Worm (Caenorhabditis elegans): ENCODE results near the gene F35C5.12.
A peak's percentile ranks its signal among the peaks of the same experiment; 100 is the strongest.

The F35C5.12 gene

DNA sequence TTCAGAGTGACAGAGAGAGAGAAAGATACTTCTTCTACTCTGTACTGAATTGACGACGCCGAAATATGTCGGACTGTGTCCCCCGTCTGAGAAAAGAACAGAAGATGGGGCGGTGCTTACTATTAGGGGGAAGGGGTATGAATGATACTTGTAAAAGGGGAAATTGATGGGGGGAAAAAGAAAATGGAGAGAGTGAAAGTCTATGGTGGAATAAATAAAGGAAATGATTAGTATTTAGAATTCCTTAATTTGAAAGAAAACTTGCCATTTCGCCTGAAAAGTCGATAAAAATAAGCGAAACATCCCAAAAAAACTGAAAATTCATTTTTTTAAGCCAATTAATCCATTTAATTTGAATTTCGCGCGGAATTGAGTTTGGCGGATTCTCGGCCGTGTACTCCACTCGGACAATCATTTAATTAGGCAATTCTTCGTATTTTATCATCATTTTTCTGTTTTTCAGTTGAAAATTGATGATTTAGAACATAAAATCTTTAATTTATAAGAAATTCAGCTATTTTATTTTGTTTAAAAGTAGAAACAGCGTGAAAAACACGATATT is at the start of gene F35C5.12 (continued):
- TF ChIP-seq bed-1 (GFP tag; IDR thresholded peaks at IDR 0.05) = no peak
- no peak for TF ChIP-seq ceh-91 (GFP tag; IDR thresholded peaks at IDR 0.05)
- no peak for TF ChIP-seq sptf-2 (GFP tag; optimal IDR thresholded peaks at IDR 0.05)
- no peak for TF ChIP-seq ztf-25 (GFP tag; IDR thresholded peaks at IDR 0.05)
- no peak for TF ChIP-seq mes-4 (tag; optimal IDR thresholded peaks at IDR 0.05)
- peak; percentile 21 for TF ChIP-seq snpc-1.1 (tag; optimal IDR thresholded peaks at IDR 0.05; ENCODE audit: insufficient read depth)
- TF ChIP-seq ceh-40 (GFP tag; IDR thresholded peaks at IDR 0.05) = no peak
- TF ChIP-seq ceh-79 (tag; optimal IDR thresholded peaks at IDR 0.05) = no peak
- no peak for TF ChIP-seq lir-1 (GFP tag; conservative IDR thresholded peaks at IDR 0.05)
- TF ChIP-seq nhr-80 (tag; optimal IDR thresholded peaks at IDR 0.05) = no peak
- TF ChIP-seq lsl-1 (GFP tag; optimal IDR thresholded peaks at IDR 0.05) = no peak
- no peak for TF ChIP-seq ekl-4 (GFP tag; IDR thresholded peaks at IDR 0.05)
- no peak for TF ChIP-seq ztf-22 (GFP tag; optimal IDR thresholded peaks at IDR 0.05)
- TF ChIP-seq Y53G8AR.9 (GFP tag; conservative IDR thresholded peaks at IDR 0.05) = no peak
- no peak for TF ChIP-seq gei-17 (GFP tag; optimal IDR thresholded peaks at IDR 0.05)
- no peak for TF ChIP-seq K12H6.12 (tag; optimal IDR thresholded peaks at IDR 0.05)
- peak; percentile 13 for TF ChIP-seq him-1 (tag; optimal IDR thresholded peaks at IDR 0.05)
- TF ChIP-seq C17E4.6 (GFP tag; IDR thresholded peaks at IDR 0.05) = no peak
- no peak for TF ChIP-seq hlh-12 (tag; optimal IDR thresholded peaks at IDR 0.05)
- no peak for TF ChIP-seq F37B4.10 (GFP tag; IDR thresholded peaks at IDR 0.05)
- no peak for TF ChIP-seq lin-40 (tag; optimal IDR thresholded peaks at IDR 0.05)
- TF ChIP-seq Y79H2A.3 (GFP tag; conservative IDR thresholded peaks at IDR 0.05) = no peak
- TF ChIP-seq snpc-1.3 (tag; optimal IDR thresholded peaks at IDR 0.05; ENCODE audit: insufficient read depth) = no peak
- TF ChIP-seq madf-8 (GFP tag; conservative IDR thresholded peaks at IDR 0.05) = no peak
- TF ChIP-seq unc-130 (GFP tag; optimal IDR thresholded peaks at IDR 0.05) = peak; percentile 10
- TF ChIP-seq K11D2.4 (GFP tag; IDR thresholded peaks at IDR 0.05) = no peak
- TF ChIP-seq cebp-1 (GFP tag; IDR thresholded peaks at IDR 0.05) = no peak
- TF ChIP-seq cebp-1 (tag; optimal IDR thresholded peaks at IDR 0.05) = no peak
- no peak for TF ChIP-seq lsy-27 (tag; optimal IDR thresholded peaks at IDR 0.05; ENCODE audit: borderline replicate concordance, insufficient read depth)
- TF ChIP-seq cebp-2 (GFP tag; IDR thresholded peaks at IDR 0.05) = no peak
- TF ChIP-seq Y95B8A.8 (GFP tag; IDR thresholded peaks at IDR 0.05) = no peak
- peak; percentile 56 for TF ChIP-seq D2030.7 (GFP tag; IDR thresholded peaks at IDR 0.05)
- TF ChIP-seq egl-44 (GFP tag; IDR thresholded peaks at IDR 0.05) = no peak
- TF ChIP-seq chd-7 (tag; optimal IDR thresholded peaks at IDR 0.05) = no peak
- no peak for TF ChIP-seq snpc-4 (GFP tag; optimal IDR thresholded peaks at IDR 0.05)
- no peak for TF ChIP-seq snpc-4 (tag; optimal IDR thresholded peaks at IDR 0.05)
- no peak for TF ChIP-seq aptf-2 (GFP tag; conservative IDR thresholded peaks at IDR 0.05)
- TF ChIP-seq atf-7 (tag; optimal IDR thresholded peaks at IDR 0.05) = no peak
- TF ChIP-seq hmg-20 (GFP tag; IDR thresholded peaks at IDR 0.05) = no peak
- no peak for TF ChIP-seq athp-1 (tag; optimal IDR thresholded peaks at IDR 0.05)
- peak; percentile 52 for TF ChIP-seq F33H1.4 (GFP tag; IDR thresholded peaks at IDR 0.05)
- no peak for TF ChIP-seq F39B2.1 (GFP tag; IDR thresholded peaks at IDR 0.05)
- TF ChIP-seq B0035.1 (tag; optimal IDR thresholded peaks at IDR 0.05) = no peak
- TF ChIP-seq Y56A3A.18 (GFP tag; IDR thresholded peaks at IDR 0.05) = no peak
- no peak for TF ChIP-seq bed-2 (GFP tag; IDR thresholded peaks at IDR 0.05)
- no peak for TF ChIP-seq nhr-90 (tag; optimal IDR thresholded peaks at IDR 0.05)
- no peak for TF ChIP-seq ztf-6 (GFP tag; IDR thresholded peaks at IDR 0.05)
- no peak for TF ChIP-seq madf-10 (tag; optimal IDR thresholded peaks at IDR 0.05)
- no peak for TF ChIP-seq ztf-28 (GFP tag; IDR thresholded peaks at IDR 0.05)

Measured in whole organism, young adult.